Worm (Caenorhabditis elegans) whole organism, midembryonic: ENCODE measurements around the gene srxa-13.

Source experiments
- cog-1 ChIP-seq: sonication (generic microtip); optimal IDR thresholded peaks from 2 replicates; lab custom pipeline; 2016; ENCODE audit warnings: missing genetic modification characterization, missing compliant biosample characterization
- flt-1 ChIP-seq: fragments of 200-800 bp; sonication (Bioruptor generic); IDR thresholded peaks from 2 replicates; pipeline ENCODE4 v1.3.6; 2022; ENCODE audit warnings: missing genetic modification characterization, missing compliant biosample characterization
- tab-1 ChIP-seq: fragments of 200-800 bp; sonication (Bioruptor generic); IDR thresholded peaks from 2 replicates; pipeline ENCODE4 v1.3.6; 2022; ENCODE audit warnings: missing genetic modification characterization, missing compliant biosample characterization
- ztf-23 ChIP-seq: fragments of 200-800 bp; sonication (Bioruptor generic); IDR thresholded peaks from 2 replicates; pipeline ENCODE4 v1.3.6; 2022; ENCODE audit warnings: missing genetic modification reagents, missing genetic modification characterization, missing compliant biosample characterization

DNA sequence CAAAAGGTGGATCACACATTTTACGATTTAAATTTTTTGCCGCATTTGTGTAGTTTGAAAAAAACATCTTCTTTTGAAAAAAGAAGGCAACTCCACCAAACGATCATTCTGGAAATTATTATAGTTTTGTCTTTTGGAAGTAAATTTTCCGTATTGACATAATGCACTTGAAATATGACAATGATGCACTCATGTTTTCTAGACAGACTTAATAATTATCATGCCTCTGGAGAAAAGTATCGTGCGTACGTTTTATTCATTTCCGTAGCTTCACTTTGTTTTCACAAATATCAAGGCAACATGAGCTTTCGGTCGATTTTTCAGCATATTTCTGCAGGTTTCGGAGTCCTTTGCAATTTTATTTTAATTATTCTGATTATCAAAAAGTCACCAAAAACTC, 11.3 kb upstream of the srxa-13 start, which contains the start of gene str-250:
- TF ChIP-seq flt-1 (GFP tag; lab: Robert Waterston, UW): no peak
- TF ChIP-seq tab-1 (GFP tag; lab: Robert Waterston, UW): no peak
- TF ChIP-seq ztf-23: no peak
- no peak for TF ChIP-seq cog-1 (tag; lab: Kevin White, UChicago)
